Worm (Caenorhabditis elegans): ENCODE measurements around the gene pcyt-1.
A peak's percentile ranks its signal among the peaks of the same experiment; 100 is the strongest.

The pcyt-1 gene

ce11 chrX:7573172-7573571 is 1.0 kb downstream of the pcyt-1 start:
- no peak for TF ChIP-seq jun-1 (tag; optimal IDR thresholded peaks at IDR 0.05)
- TF ChIP-seq ceh-82 (tag; optimal IDR thresholded peaks at IDR 0.05), result no peak
- TF ChIP-seq elt-3 (tag; optimal IDR thresholded peaks at IDR 0.05), result no peak
- TF ChIP-seq ZK546.5 (tag; optimal IDR thresholded peaks at IDR 0.05), result no peak
- no peak for TF ChIP-seq egl-27 (tag; optimal IDR thresholded peaks at IDR 0.05)
- TF ChIP-seq lin-15B (tag; optimal IDR thresholded peaks at IDR 0.05), result no peak
- no peak for TF ChIP-seq nhr-23 (tag; optimal IDR thresholded peaks at IDR 0.05)
- no peak for TF ChIP-seq nfya-1 (tag; optimal IDR thresholded peaks at IDR 0.05; ENCODE audit: insufficient read depth)
- TF ChIP-seq nhr-25 (tag; optimal IDR thresholded peaks at IDR 0.05), result no peak
- TF ChIP-seq aly-2 (tag; optimal IDR thresholded peaks at IDR 0.05), result no peak
- TF ChIP-seq lin-39 (tag; optimal IDR thresholded peaks at IDR 0.05), result no peak
- TF ChIP-seq hmg-11 (tag; optimal IDR thresholded peaks at IDR 0.05), result no peak
- TF ChIP-seq pqm-1 (tag; optimal IDR thresholded peaks at IDR 0.05), result no peak
- TF ChIP-seq mml-1 (tag; optimal IDR thresholded peaks at IDR 0.05), result no peak
- no peak for TF ChIP-seq ztf-11 (tag; optimal IDR thresholded peaks at IDR 0.05)
- no peak for TF ChIP-seq nhr-77 (tag; optimal IDR thresholded peaks at IDR 0.05)
- no peak for TF ChIP-seq skn-1 (tag; optimal IDR thresholded peaks at IDR 0.05)
- no peak for TF ChIP-seq nhr-67 (tag; optimal IDR thresholded peaks at IDR 0.05)
- no peak for TF ChIP-seq nhr-76 (tag; optimal IDR thresholded peaks at IDR 0.05)
- TF ChIP-seq nhr-28 (tag; optimal IDR thresholded peaks at IDR 0.05), result no peak

ce11 chrX:7573572-7573628 is 1.2 kb downstream of the pcyt-1 start, which contains the start of the genes unc-98 and F08C6.18:
TSS of gene unc-98 (minus strand) at chrX:7573619.
TSS of gene F08C6.18 (minus strand) at chrX:7573628.
- TF ChIP-seq elt-1 (tag; optimal IDR thresholded peaks at IDR 0.05) (no peak), fos-1 (tag; optimal IDR thresholded peaks at IDR 0.05) (no peak), egl-27 (tag; optimal IDR thresholded peaks at IDR 0.05) (no peak), ceh-16 (tag; optimal IDR thresholded peaks at IDR 0.05) (no peak), jun-1 (tag; optimal IDR thresholded peaks at IDR 0.05) (no peak), nhr-25 (tag; optimal IDR thresholded peaks at IDR 0.05) (no peak), hmg-11 (tag; optimal IDR thresholded peaks at IDR 0.05) (no peak), R02D3.7 (tag; optimal IDR thresholded peaks at IDR 0.05) (no peak), nhr-23 (tag; optimal IDR thresholded peaks at IDR 0.05) (no peak), nhr-12 (tag; optimal IDR thresholded peaks at IDR 0.05) (no peak), nhr-76 (tag; optimal IDR thresholded peaks at IDR 0.05) (no peak), aly-2 (tag; optimal IDR thresholded peaks at IDR 0.05) (no peak)

ce11 chrX:7573629-7574028 is 1.5 kb downstream of the pcyt-1 start:
- TF ChIP-seq pha-4 (tag; optimal IDR thresholded peaks at IDR 0.05) (peak; percentile 24), nhr-76 (tag; optimal IDR thresholded peaks at IDR 0.05) (no peak)

- TF ChIP-seq nhr-76 (tag; optimal IDR thresholded peaks at IDR 0.05), result no peak
- TF ChIP-seq nhr-25 (tag; optimal IDR thresholded peaks at IDR 0.05), result peak; percentile 39
- TF ChIP-seq elt-3 (tag; optimal IDR thresholded peaks at IDR 0.05), result peak in 1 of 3 experiments; percentile 59
- TF ChIP-seq lin-39 (tag; optimal IDR thresholded peaks at IDR 0.05), result no peak
- TF ChIP-seq hmg-11 (tag; optimal IDR thresholded peaks at IDR 0.05), result no peak
- TF ChIP-seq jun-1 (tag; optimal IDR thresholded peaks at IDR 0.05), result peak; percentile 17
- no peak for TF ChIP-seq ztf-4 (tag; optimal IDR thresholded peaks at IDR 0.05)
- TF ChIP-seq ceh-28 (tag; optimal IDR thresholded peaks at IDR 0.05), result peak; percentile 26
- peak; percentile 91 for TF ChIP-seq elt-2 (tag; optimal IDR thresholded peaks at IDR 0.05)
- peak; percentile 99 for TF ChIP-seq pqm-1 (tag; optimal IDR thresholded peaks at IDR 0.05)
- TF ChIP-seq nhr-28 (tag; optimal IDR thresholded peaks at IDR 0.05), result no peak
- no peak for TF ChIP-seq lsy-12 (tag; optimal IDR thresholded peaks at IDR 0.05)
- TF ChIP-seq skn-1 (tag; optimal IDR thresholded peaks at IDR 0.05), result no peak
Measured at ce11 chrX:7575939-7576338, 3.8 kb downstream of the pcyt-1 start.

ce11 chrX:7577458-7578158 is 5.5 kb downstream of the pcyt-1 start:
- TF ChIP-seq lin-39 (tag; optimal IDR thresholded peaks at IDR 0.05), result peak; percentile 27
- TF ChIP-seq hmg-11 (tag; optimal IDR thresholded peaks at IDR 0.05), result peak; percentile 53
- TF ChIP-seq lsy-12 (tag; optimal IDR thresholded peaks at IDR 0.05), result no peak
- TF ChIP-seq ceh-16 (tag; optimal IDR thresholded peaks at IDR 0.05), result no peak
- peak; percentile 24 for TF ChIP-seq nhr-23 (tag; optimal IDR thresholded peaks at IDR 0.05)
- peak; percentile 25 for TF ChIP-seq elt-1 (tag; optimal IDR thresholded peaks at IDR 0.05)
- TF ChIP-seq nhr-25 (tag; optimal IDR thresholded peaks at IDR 0.05), result peak; percentile 46

ce11 chrX:7578308-7578707 is 6.2 kb downstream of the pcyt-1 start:
- no peak for TF ChIP-seq nhr-67 (tag; optimal IDR thresholded peaks at IDR 0.05)
- TF ChIP-seq elt-2 (tag; optimal IDR thresholded peaks at IDR 0.05), result peak; percentile 92
- no peak for TF ChIP-seq nhr-43 (tag; optimal IDR thresholded peaks at IDR 0.05; ENCODE audit: poor library complexity, severe bottlenecking)
- no peak for TF ChIP-seq lsy-12 (tag; optimal IDR thresholded peaks at IDR 0.05)
- no peak for TF ChIP-seq fkh-10 (GFP tag; optimal IDR thresholded peaks at IDR 0.05)
- no peak for TF ChIP-seq ceh-16 (tag; optimal IDR thresholded peaks at IDR 0.05)
- TF ChIP-seq ztf-11 (tag; optimal IDR thresholded peaks at IDR 0.05), result no peak
- no peak for TF ChIP-seq fos-1 (tag; optimal IDR thresholded peaks at IDR 0.05)
- TF ChIP-seq hmg-11 (tag; optimal IDR thresholded peaks at IDR 0.05), result no peak
- TF ChIP-seq nhr-23 (tag; optimal IDR thresholded peaks at IDR 0.05), result no peak
- TF ChIP-seq nfya-1 (tag; optimal IDR thresholded peaks at IDR 0.05; ENCODE audit: insufficient read depth), result peak; percentile 25
- TF ChIP-seq pqm-1 (tag; optimal IDR thresholded peaks at IDR 0.05), result peak; percentile 75
- TF ChIP-seq mdl-1 (tag; optimal IDR thresholded peaks at IDR 0.05), result peak; percentile 46
- TF ChIP-seq aly-2 (tag; optimal IDR thresholded peaks at IDR 0.05), result no peak
